Fruit fly (Drosophila melanogaster) Kc167 (cell line): ENCODE measurements around the gene JTBR.
A peak's percentile ranks its signal among the peaks of the same experiment; 100 is the strongest.

ENCODE experiments used
- Myc ChIP-seq: fragments of >200 bp; optimal IDR thresholded peaks from 2 replicates; lab custom pipeline; 2017; ENCODE audit warnings: missing external identifiers
- Sin3A ChIP-seq: fragments of >200 bp; optimal IDR thresholded peaks from 2 replicates; lab custom pipeline; 2018; ENCODE audit warnings: missing external identifiers
- h ChIP-seq: fragments of >200 bp; optimal IDR thresholded peaks from 3 replicates; lab custom pipeline; 2018; ENCODE audit warnings: missing external identifiers
- insv ChIP-seq: fragments of >200 bp; optimal IDR thresholded peaks from 3 replicates; lab custom pipeline; 2018; ENCODE audit warnings: missing external identifiers
- psq ChIP-seq: fragments of >200 bp; optimal IDR thresholded peaks from 2 replicates; lab custom pipeline; 2017; ENCODE audit warnings: missing external identifiers
- ttk ChIP-seq: sonication (Bioruptor generic); optimal IDR thresholded peaks from 2 replicates; lab custom pipeline; 2017; ENCODE audit warnings: missing external identifiers

Gene JTBR

dm6 chr3L:1802802-1803201 is at the start of gene JTBR, which contains the start of gene CG42676:
TSS of gene JTBR (minus strand) at chr3L:1802856.
TSS of gene CG42676 (plus strand) at chr3L:1803107.
- TF ChIP-seq psq (lab: Kevin White, UChicago) (peak; percentile 58), insv (no peak)

dm6 chr3L:1850498-1850897 is 47.8 kb upstream of the JTBR start:
- TF ChIP-seq ttk (no peak), Myc (no peak), h (lab: Kevin White, UChicago) (no peak), insv (no peak), Sin3A (lab: Kevin White, UChicago) (no peak), psq (lab: Kevin White, UChicago) (no peak)

- TF ChIP-seq h (lab: Kevin White, UChicago), result no peak
- TF ChIP-seq Sin3A (lab: Kevin White, UChicago), result no peak
- TF ChIP-seq Myc, result no peak
- no peak for TF ChIP-seq insv
- no peak for TF ChIP-seq psq (lab: Kevin White, UChicago)
- no peak for TF ChIP-seq ttk
These were observed 41.9 kb upstream of the JTBR start for dm6 chr3L:1844600-1844999.

dm6 chr3L:1841984-1842383 is 39.3 kb upstream of the JTBR start, which contains the start of gene Cpr62Bc:
TSS of gene Cpr62Bc (minus strand) at chr3L:1842084.
- TF ChIP-seq h (lab: Kevin White, UChicago), result no peak
- TF ChIP-seq psq (lab: Kevin White, UChicago), result no peak
- TF ChIP-seq Sin3A (lab: Kevin White, UChicago), result no peak
- TF ChIP-seq Myc, result no peak

dm6 chr3L:1835064-1835463 is 32.4 kb upstream of the JTBR start, which contains the start of gene Cpr62Bb:
TSS of gene Cpr62Bb (minus strand) at chr3L:1835164.
- TF ChIP-seq psq (lab: Kevin White, UChicago), result no peak
- no peak for TF ChIP-seq Sin3A (lab: Kevin White, UChicago)
- TF ChIP-seq insv, result no peak

dm6 chr3L:1831753-1832268 is 29.2 kb upstream of the JTBR start, which contains the start of gene Cpr62Ba:
TSS of gene Cpr62Ba (minus strand) at chr3L:1831783.
- TF ChIP-seq ttk (no peak), psq (lab: Kevin White, UChicago) (no peak), insv (no peak), h (lab: Kevin White, UChicago) (no peak), Sin3A (lab: Kevin White, UChicago) (no peak), Myc (no peak)

- no peak for TF ChIP-seq Myc
- no peak for TF ChIP-seq h (lab: Kevin White, UChicago)
- no peak for TF ChIP-seq ttk
- no peak for TF ChIP-seq psq (lab: Kevin White, UChicago)
- no peak for TF ChIP-seq insv
- TF ChIP-seq Sin3A (lab: Kevin White, UChicago), result no peak
These were observed 26.9 kb upstream of the JTBR start for dm6 chr3L:1829539-1829938.

dm6 chr3L:1827809-1828371 is 25.2 kb upstream of the JTBR start:
- TF ChIP-seq ttk (no peak), psq (lab: Kevin White, UChicago) (no peak)

- TF ChIP-seq h (lab: Kevin White, UChicago) (no peak), psq (lab: Kevin White, UChicago) (no peak), Myc (no peak), Sin3A (lab: Kevin White, UChicago) (no peak), insv (no peak), ttk (no peak)
These were observed 19.7 kb upstream of the JTBR start for dm6 chr3L:1822365-1822764.

- TF ChIP-seq insv, result no peak
- no peak for TF ChIP-seq psq (lab: Kevin White, UChicago)
- TF ChIP-seq Myc, result no peak
- TF ChIP-seq ttk, result no peak
- TF ChIP-seq h (lab: Kevin White, UChicago), result no peak
- TF ChIP-seq Sin3A (lab: Kevin White, UChicago), result no peak
These were observed 18.5 kb upstream of the JTBR start for dm6 chr3L:1821140-1821539.

- TF ChIP-seq Sin3A (lab: Kevin White, UChicago), result no peak
- no peak for TF ChIP-seq insv
- TF ChIP-seq h (lab: Kevin White, UChicago), result no peak
- TF ChIP-seq ttk, result no peak
- no peak for TF ChIP-seq psq (lab: Kevin White, UChicago)
- no peak for TF ChIP-seq Myc
These were observed 16.2 kb upstream of the JTBR start for dm6 chr3L:1818834-1819233.

- TF ChIP-seq insv (no peak), psq (lab: Kevin White, UChicago) (no peak), Sin3A (lab: Kevin White, UChicago) (no peak), ttk (no peak), h (lab: Kevin White, UChicago) (no peak), Myc (no peak)
These were observed 14.7 kb upstream of the JTBR start for dm6 chr3L:1817405-1817804.

dm6 chr3L:1816614-1817013 is 14.0 kb upstream of the JTBR start:
- no peak for TF ChIP-seq Myc

- TF ChIP-seq Sin3A (lab: Kevin White, UChicago), result no peak
- no peak for TF ChIP-seq insv
- no peak for TF ChIP-seq psq (lab: Kevin White, UChicago)
- TF ChIP-seq ttk, result no peak
- no peak for TF ChIP-seq h (lab: Kevin White, UChicago)
- TF ChIP-seq Myc, result no peak
These were observed 7.6 kb upstream of the JTBR start, which contains the start of gene GV1 for dm6 chr3L:1810288-1810687. TSS of gene GV1 (plus strand) at chr3L:1810588.
